Worm (Caenorhabditis elegans): ENCODE results near the gene apa-2.

DNA sequence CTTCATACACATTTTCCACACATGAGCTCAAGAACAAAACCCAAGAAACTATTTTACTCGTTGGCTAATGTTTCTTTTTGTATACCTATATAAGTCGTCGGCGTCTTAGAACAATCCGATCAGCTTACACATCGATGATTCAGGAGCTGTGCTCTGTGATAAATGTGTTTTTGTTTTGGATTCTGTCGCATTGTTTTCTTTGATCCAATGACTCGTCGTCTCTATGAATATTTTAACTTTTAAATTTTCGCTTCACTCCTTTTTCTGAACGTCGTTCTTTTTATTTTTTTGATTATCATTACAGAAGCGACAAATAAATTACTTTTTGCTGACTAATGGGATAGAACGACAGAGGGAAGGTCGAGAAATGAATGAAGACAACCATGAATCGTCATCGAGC, 47.1 kb upstream of the apa-2 start, which contains the start of gene B0416.3:
- TF ChIP-seq fkh-10 (GFP tag; optimal IDR thresholded peaks at IDR 0.05) (no peak), unc-62 (GFP tag; optimal IDR thresholded peaks at IDR 0.05) (no peak), efl-3 (GFP tag; optimal IDR thresholded peaks at IDR 0.05) (no peak), elt-3 (tag; optimal IDR thresholded peaks at IDR 0.05) (no peak), aha-1 (tag; optimal IDR thresholded peaks at IDR 0.05) (no peak), nhr-76 (tag; optimal IDR thresholded peaks at IDR 0.05) (no peak), nhr-84 (tag; optimal IDR thresholded peaks at IDR 0.05) (no peak)
